Fruit fly (Drosophila melanogaster): Measurements from ENCODE around the gene CG10466.

- TF ChIP-seq EcR (GFP tag; optimal IDR thresholded peaks at IDR 0.05) (no peak), usp (GFP tag; optimal IDR thresholded peaks at IDR 0.05) (no peak), pan (optimal IDR thresholded peaks at IDR 0.05) (no peak), CG8478 (optimal IDR thresholded peaks at IDR 0.05) (no peak)
Measured at dm6 chr2L:19835186-19835585, 43.3 kb downstream of the CG10466 start.
